Worm (Caenorhabditis elegans): ENCODE results near the gene M01H9.3.

Gene M01H9.3

DNA sequence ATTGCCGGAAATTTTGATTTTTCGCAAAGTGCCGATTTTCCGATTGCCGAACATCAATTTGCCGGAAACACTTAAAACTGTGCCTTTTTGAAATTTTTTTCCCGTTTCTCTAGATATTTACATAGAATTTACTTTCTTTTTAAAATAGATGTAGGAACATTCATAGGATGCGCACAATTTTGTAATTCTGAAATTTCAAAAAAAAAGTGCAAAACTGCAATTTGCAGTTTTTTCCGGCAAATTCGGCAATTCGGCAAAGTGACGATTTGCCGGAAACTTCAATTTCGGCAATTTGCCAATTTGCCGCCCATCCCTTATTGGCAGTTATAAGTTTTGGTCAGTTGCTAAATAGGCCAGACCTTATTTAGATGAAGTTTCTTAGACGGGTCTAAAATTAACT is 20.2 kb downstream of the M01H9.3 start:
- TF ChIP-seq fkh-10 (GFP tag; optimal IDR thresholded peaks at IDR 0.05) (no peak), egl-5 (tag; optimal IDR thresholded peaks at IDR 0.05) (no peak), jun-1 (tag; optimal IDR thresholded peaks at IDR 0.05) (no peak), lin-39 (tag; optimal IDR thresholded peaks at IDR 0.05) (no peak), sea-2 (GFP tag; optimal IDR thresholded peaks at IDR 0.05) (no peak), nhr-77 (tag; optimal IDR thresholded peaks at IDR 0.05) (no peak), ZK546.5 (tag; optimal IDR thresholded peaks at IDR 0.05) (no peak), pha-4 (tag; optimal IDR thresholded peaks at IDR 0.05) (no peak), nhr-11 (tag; optimal IDR thresholded peaks at IDR 0.05) (no peak), snpc-4 (tag; optimal IDR thresholded peaks at IDR 0.05) (no peak), elt-3 (tag; optimal IDR thresholded peaks at IDR 0.05) (no peak), ztf-11 (tag; optimal IDR thresholded peaks at IDR 0.05) (no peak), ama-1 (optimal IDR thresholded peaks at IDR 0.05) (no peak), aly-2 (tag; optimal IDR thresholded peaks at IDR 0.05) (no peak), mdl-1 (tag; optimal IDR thresholded peaks at IDR 0.05) (no peak), lin-15B (tag; optimal IDR thresholded peaks at IDR 0.05) (no peak), ztf-4 (tag; optimal IDR thresholded peaks at IDR 0.05) (no peak), zag-1 (tag; optimal IDR thresholded peaks at IDR 0.05) (no peak)

DNA sequence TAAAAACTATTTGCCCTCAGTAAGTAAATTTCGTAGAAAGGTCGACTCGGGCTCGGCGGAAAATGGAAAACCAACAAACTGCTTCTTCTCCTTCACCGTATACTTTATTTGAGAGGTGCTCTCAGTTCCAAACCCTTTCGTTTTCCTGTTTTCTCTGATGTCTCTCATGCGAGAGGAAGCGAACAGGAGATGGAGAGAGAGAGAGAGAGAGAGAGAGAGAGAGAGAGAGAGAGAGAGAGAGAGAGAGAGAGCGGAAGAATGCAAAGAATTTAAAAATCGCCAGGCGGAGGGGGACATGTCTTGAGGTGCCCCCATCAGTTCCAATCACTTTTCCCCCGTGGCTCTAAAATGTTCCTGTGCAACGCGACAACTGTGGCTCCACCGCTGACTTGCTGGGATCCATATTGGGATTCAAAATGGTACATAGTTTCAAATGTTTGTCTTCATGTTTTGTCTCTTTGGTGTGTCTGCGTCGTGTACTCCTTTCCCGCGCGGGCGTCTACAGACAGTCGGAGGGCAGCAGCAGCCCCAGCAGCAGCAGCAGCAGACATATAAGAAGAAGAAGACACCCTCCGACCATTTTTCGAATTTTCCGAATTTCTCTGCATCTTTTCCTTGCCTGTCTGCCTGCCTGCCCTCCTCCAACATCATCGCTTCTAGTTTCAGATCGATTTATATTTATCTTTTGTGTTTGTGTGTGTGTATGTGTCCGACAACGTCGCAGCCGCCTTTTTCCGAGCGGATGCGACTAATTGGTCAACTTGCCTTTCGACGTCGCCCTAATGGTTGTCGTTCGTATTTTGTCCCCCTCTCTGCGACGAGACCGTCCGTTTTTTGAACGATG is 22.3 kb downstream of the M01H9.3 start, which contains the start of gene R08C7.11:
R08C7.11 (minus strand) TSS at position 608 of the 844 bp plus-strand sequence.
- no peak for TF ChIP-seq ama-1 (optimal IDR thresholded peaks at IDR 0.05)
- peak; percentile 34 for TF ChIP-seq ceh-28 (tag; optimal IDR thresholded peaks at IDR 0.05)
- TF ChIP-seq fkh-2 (tag; optimal IDR thresholded peaks at IDR 0.05) = no peak
- TF ChIP-seq lin-39 (tag; optimal IDR thresholded peaks at IDR 0.05) = peak; percentile 31
- no peak for TF ChIP-seq skn-1 (tag; optimal IDR thresholded peaks at IDR 0.05)
- no peak for TF ChIP-seq ztf-4 (tag; optimal IDR thresholded peaks at IDR 0.05)
- no peak for TF ChIP-seq daf-12 (tag; optimal IDR thresholded peaks at IDR 0.05)
- no peak for TF ChIP-seq eor-1 (tag; optimal IDR thresholded peaks at IDR 0.05)
- TF ChIP-seq nhr-23 (tag; optimal IDR thresholded peaks at IDR 0.05) = peak; percentile 68
- no peak for TF ChIP-seq nhr-11 (tag; optimal IDR thresholded peaks at IDR 0.05)
- no peak for TF ChIP-seq jun-1 (tag; optimal IDR thresholded peaks at IDR 0.05)
- TF ChIP-seq nhr-43 (tag; optimal IDR thresholded peaks at IDR 0.05; ENCODE audit: poor library complexity, severe bottlenecking) = peak; percentile 23
- TF ChIP-seq lsy-12 (tag; optimal IDR thresholded peaks at IDR 0.05) = no peak
- TF ChIP-seq mdl-1 (tag; optimal IDR thresholded peaks at IDR 0.05) = no peak
- no peak for TF ChIP-seq ceh-9 (tag; optimal IDR thresholded peaks at IDR 0.05)
- TF ChIP-seq nhr-25 (tag; optimal IDR thresholded peaks at IDR 0.05) = peak; percentile 78
- no peak for TF ChIP-seq R02D3.7 (tag; optimal IDR thresholded peaks at IDR 0.05)
- TF ChIP-seq snpc-4 (tag; optimal IDR thresholded peaks at IDR 0.05) = peak; percentile 1
- TF ChIP-seq aly-2 (tag; optimal IDR thresholded peaks at IDR 0.05) = no peak
- no peak for TF ChIP-seq fkh-10 (GFP tag; optimal IDR thresholded peaks at IDR 0.05)
- no peak for TF ChIP-seq ceh-82 (tag; optimal IDR thresholded peaks at IDR 0.05)
- no peak for TF ChIP-seq pqm-1 (tag; optimal IDR thresholded peaks at IDR 0.05)
- no peak for TF ChIP-seq ceh-16 (tag; optimal IDR thresholded peaks at IDR 0.05)
- no peak for TF ChIP-seq tbx-2 (tag; optimal IDR thresholded peaks at IDR 0.05)
- TF ChIP-seq nfya-1 (tag; optimal IDR thresholded peaks at IDR 0.05; ENCODE audit: insufficient read depth) = peak; percentile 33
- no peak for TF ChIP-seq nhr-237 (tag; optimal IDR thresholded peaks at IDR 0.05)
- TF ChIP-seq zag-1 (tag; optimal IDR thresholded peaks at IDR 0.05) = no peak
- peak in 1 of 3 experiments; percentile 17 for TF ChIP-seq elt-3 (tag; optimal IDR thresholded peaks at IDR 0.05)
- TF ChIP-seq egl-27 (tag; optimal IDR thresholded peaks at IDR 0.05) = no peak
- TF ChIP-seq pha-4 (tag; optimal IDR thresholded peaks at IDR 0.05) = peak; percentile 67
- TF ChIP-seq unc-62 (GFP tag; optimal IDR thresholded peaks at IDR 0.05) = no peak
- TF ChIP-seq mml-1 (tag; optimal IDR thresholded peaks at IDR 0.05) = no peak
- peak; percentile 14 for TF ChIP-seq elt-2 (tag; optimal IDR thresholded peaks at IDR 0.05)
- no peak for TF ChIP-seq unc-39 (tag; optimal IDR thresholded peaks at IDR 0.05)
- no peak for TF ChIP-seq fos-1 (tag; optimal IDR thresholded peaks at IDR 0.05)

Data from whole organism, L3 larva.